Worm (Caenorhabditis elegans) whole organism, late embryonic: ENCODE measurements around the gene C34C6.10.

Source experiments
- C08G9.2 ChIP-seq: sonication (generic microtip); optimal IDR thresholded peaks from 2 replicates; lab custom pipeline; 2016; ENCODE audit warnings: mild to moderate bottlenecking, missing genetic modification characterization, moderate library complexity, missing compliant biosample characterization
- C38D4.7 ChIP-seq: fragments of 200-800 bp; sonication (Bioruptor generic); optimal IDR thresholded peaks from 2 replicates; lab custom pipeline; 2018; ENCODE audit warnings: mild to moderate bottlenecking, missing genetic modification characterization, moderate library complexity, missing compliant biosample characterization
- K02D7.2 ChIP-seq: sonication (generic microtip); optimal IDR thresholded peaks from 2 replicates; lab custom pipeline; 2017; ENCODE audit warnings: mild to moderate bottlenecking, missing genetic modification characterization, missing compliant biosample characterization
- ama-1 ChIP-seq: fragments of 150-350 bp; optimal IDR thresholded peaks from 2 replicates; lab custom pipeline; 2014
- ceh-14 ChIP-seq: sonication (generic microtip); optimal IDR thresholded peaks from 2 replicates; lab custom pipeline; 2016; ENCODE audit warnings: missing genotype, missing genetic modification characterization, missing compliant biosample characterization
- ceh-22 ChIP-seq: sonication (generic microtip); optimal IDR thresholded peaks from 2 replicates; lab custom pipeline; 2017; ENCODE audit warnings: missing biosample characterization, missing genetic modification characterization
- ceh-31 ChIP-seq: sonication (generic microtip); optimal IDR thresholded peaks from 2 replicates; lab custom pipeline; 2016; ENCODE audit warnings: missing genetic modification characterization, missing compliant biosample characterization
- ceh-34 ChIP-seq: sonication (generic microtip); optimal IDR thresholded peaks from 2 replicates; lab custom pipeline; 2016; ENCODE audit warnings: mild to moderate bottlenecking, missing genetic modification characterization, missing compliant biosample characterization
- ceh-45 ChIP-seq: fragments of 200-800 bp; sonication (Bioruptor generic); IDR thresholded peaks from 2 replicates; pipeline ENCODE4 v1.3.6; 2022; ENCODE audit warnings: missing genetic modification reagents, missing genetic modification characterization, missing compliant biosample characterization
- ceh-6 ChIP-seq: fragments of 200-800 bp; sonication (Bioruptor generic); optimal IDR thresholded peaks from 2 replicates; lab custom pipeline; 2018; ENCODE audit warnings: mild to moderate bottlenecking, missing genetic modification characterization, missing compliant biosample characterization
- ceh-9 ChIP-seq: sonication (generic microtip); optimal IDR thresholded peaks from 2 replicates; lab custom pipeline; 2016; ENCODE audit warnings: mild to moderate bottlenecking, missing genetic modification characterization, inconsistent platforms, missing compliant biosample characterization
- ets-4 ChIP-seq: sonication (generic microtip); optimal IDR thresholded peaks from 2 replicates; lab custom pipeline; 2016; ENCODE audit warnings: missing genetic modification characterization, missing compliant biosample characterization
- fax-1 ChIP-seq: sonication (generic microtip); optimal IDR thresholded peaks from 2 replicates; lab custom pipeline; 2016; ENCODE audit warnings: missing genotype, missing genetic modification characterization, missing compliant biosample characterization
- fkh-10 ChIP-seq: fragments of 150-350 bp; optimal IDR thresholded peaks from 2 replicates; lab custom pipeline; 2014; ENCODE audit warnings: missing biosample characterization, missing genetic modification reagents, missing genetic modification characterization
- madf-2 ChIP-seq: sonication (generic microtip); optimal IDR thresholded peaks from 2 replicates; lab custom pipeline; 2017; ENCODE audit warnings: missing genetic modification characterization, missing compliant biosample characterization
- mec-3 ChIP-seq: sonication (generic microtip); optimal IDR thresholded peaks from 2 replicates; lab custom pipeline; 2016; ENCODE audit warnings: borderline replicate concordance, missing genetic modification characterization, missing compliant biosample characterization
- npax-4 ChIP-seq: sonication (generic microtip); optimal IDR thresholded peaks from 2 replicates; lab custom pipeline; 2016; ENCODE audit warnings: missing genetic modification characterization, missing compliant biosample characterization
- odd-2 ChIP-seq: sonication (generic microtip); optimal IDR thresholded peaks from 2 replicates; lab custom pipeline; 2017; ENCODE audit warnings: antibody characterized with exemption, mild to moderate bottlenecking, missing genetic modification characterization, missing compliant biosample characterization
- pag-3 ChIP-seq: sonication (generic microtip); optimal IDR thresholded peaks from 2 replicates; lab custom pipeline; 2016; ENCODE audit warnings: missing compliant biosample characterization, missing genetic modification characterization, borderline replicate concordance
- pat-9 ChIP-seq: fragments of 200-800 bp; sonication (Bioruptor generic); optimal IDR thresholded peaks from 2 replicates; lab custom pipeline; 2018; ENCODE audit warnings: mild to moderate bottlenecking, missing genetic modification characterization, moderate library complexity, missing compliant biosample characterization
- pha-2 ChIP-seq: sonication (generic microtip); optimal IDR thresholded peaks from 2 replicates; lab custom pipeline; 2017; ENCODE audit warnings: mild to moderate bottlenecking, missing genetic modification characterization, missing compliant biosample characterization
- pha-4 ChIP-seq: fragments of 150-350 bp; optimal IDR thresholded peaks from 2 replicates; lab custom pipeline; 2018; ENCODE audit warnings: missing biosample characterization, missing genetic modification reagents, missing genetic modification characterization
- pqm-1 ChIP-seq: sonication (generic microtip); optimal IDR thresholded peaks from 2 replicates; lab custom pipeline; 2016; ENCODE audit warnings: missing genetic modification characterization, missing compliant biosample characterization
- pros-1 ChIP-seq: fragments of 150-350 bp; optimal IDR thresholded peaks from 2 replicates; lab custom pipeline; 2014; ENCODE audit warnings: missing biosample characterization, missing genetic modification reagents, missing genetic modification characterization
- sdc-2 ChIP-seq: sonication (generic microtip); optimal IDR thresholded peaks from 2 replicates; lab custom pipeline; 2016; ENCODE audit warnings: missing genotype, missing genetic modification characterization, missing compliant biosample characterization
- tbx-2 ChIP-seq: sonication (generic microtip); optimal IDR thresholded peaks from 2 replicates; lab custom pipeline; 2016; ENCODE audit warnings: missing genetic modification characterization, missing compliant biosample characterization
- tbx-7 ChIP-seq: sonication (generic microtip); optimal IDR thresholded peaks from 2 replicates; lab custom pipeline; 2016; ENCODE audit warnings: missing genotype, missing genetic modification characterization, missing compliant biosample characterization
- ttx-3 ChIP-seq: sonication (generic microtip); optimal IDR thresholded peaks from 2 replicates; lab custom pipeline; 2016; ENCODE audit warnings: missing genetic modification reagents, missing genetic modification characterization, missing compliant biosample characterization
- unc-42 ChIP-seq: sonication (generic microtip); optimal IDR thresholded peaks from 2 replicates; lab custom pipeline; 2016; ENCODE audit warnings: missing genotype, missing genetic modification characterization, missing compliant biosample characterization
- unc-55 ChIP-seq: sonication (generic microtip); optimal IDR thresholded peaks from 2 replicates; lab custom pipeline; 2017; ENCODE audit warnings: missing biosample characterization, missing genetic modification reagents, missing genetic modification characterization
- unc-86 ChIP-seq: sonication (generic microtip); optimal IDR thresholded peaks from 2 replicates; lab custom pipeline; 2016; ENCODE audit warnings: missing genetic modification characterization, missing compliant biosample characterization
- zip-5 ChIP-seq: sonication (generic microtip); optimal IDR thresholded peaks from 2 replicates; lab custom pipeline; 2016; ENCODE audit warnings: missing genetic modification characterization, missing compliant biosample characterization

The C34C6.10 gene

DNA sequence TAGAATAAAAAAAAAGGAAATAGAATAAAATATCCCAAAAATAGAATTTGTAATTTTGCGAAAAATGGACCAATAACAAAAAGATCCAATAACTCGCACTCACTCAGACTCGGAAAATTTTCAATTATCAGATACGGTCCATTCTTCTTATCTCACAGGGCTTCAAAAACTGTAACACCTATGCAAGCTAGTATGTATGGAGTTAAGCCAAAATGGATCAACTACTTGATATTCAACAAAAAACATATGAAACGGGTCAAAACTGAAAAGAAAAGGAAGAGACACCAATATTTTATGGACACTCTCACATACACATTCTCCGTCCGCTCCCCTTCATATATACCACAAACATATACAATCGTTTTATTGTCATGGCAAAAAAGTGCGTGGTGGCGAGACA lies 10.1 kb downstream of the C34C6.10 start, which contains the start of gene C34C6.9:
Gene C34C6.9, plus strand, starts transcription at position 301 of the 400 bp plus-strand sequence.
- TF ChIP-seq pqm-1 (tag; lab: Kevin White, UChicago) (no peak), madf-2 (tag; lab: Kevin White, UChicago) (no peak), C08G9.2 (tag; lab: Kevin White, UChicago) (no peak), pha-2 (tag; lab: Kevin White, UChicago) (no peak), ceh-31 (no peak), unc-55 (GFP tag; lab: Kevin White, UChicago) (no peak), C38D4.7 (GFP tag; lab: Kevin White, UChicago) (no peak), pha-4 (tag; lab: Kevin White, UChicago) (no peak), npax-4 (no peak), unc-86 (tag; lab: Kevin White, UChicago) (no peak), pag-3 (tag; lab: Kevin White, UChicago) (no peak), odd-2 (tag; lab: Kevin White, UChicago) (no peak), K02D7.2 (tag; lab: Kevin White, UChicago) (no peak), fkh-10 (GFP tag; lab: Kevin White, UChicago) (no peak), mec-3 (tag; lab: Kevin White, UChicago) (no peak), ceh-34 (no peak)

DNA sequence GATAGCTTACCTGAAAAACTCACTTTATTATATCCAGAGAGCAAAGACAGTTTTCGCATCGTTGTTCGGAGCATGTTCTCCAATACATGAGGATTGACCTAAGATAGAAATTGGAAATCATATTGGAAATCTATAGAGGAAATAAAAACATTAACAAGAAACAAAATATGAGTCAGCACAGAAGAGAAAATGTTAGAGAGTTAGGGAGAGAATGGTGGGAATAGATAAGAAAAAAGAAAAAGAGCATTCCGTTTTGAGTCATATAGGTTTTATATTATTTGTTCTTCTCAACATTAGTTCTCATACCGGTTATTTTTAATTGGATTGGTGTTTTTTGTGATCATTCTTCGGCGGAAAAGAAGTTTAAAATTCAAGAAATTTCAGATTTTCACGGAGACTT lies 10.9 kb downstream of the C34C6.10 start, which contains the start of gene hgap-2:
Gene hgap-2, minus strand, starts transcription at position 101 of the 400 bp plus-strand sequence.
- TF ChIP-seq ceh-34 (no peak), ama-1 (lab: Kevin White, UChicago) (no peak), sdc-2 (tag; lab: Kevin White, UChicago) (no peak), ets-4 (no peak), tbx-7 (no peak), unc-55 (GFP tag; lab: Kevin White, UChicago) (no peak), K02D7.2 (tag; lab: Kevin White, UChicago) (no peak), unc-42 (tag; lab: Kevin White, UChicago) (no peak)

ce11 chrII:8683933-8684332 lies 11.8 kb downstream of the C34C6.10 start:
- peak; percentile 7 for TF ChIP-seq ceh-14
- peak; percentile 37 for TF ChIP-seq unc-42 (tag; lab: Kevin White, UChicago)
- no peak for TF ChIP-seq pha-4 (tag; lab: Kevin White, UChicago)
- TF ChIP-seq ceh-34, result no peak
- TF ChIP-seq unc-86 (tag; lab: Kevin White, UChicago), result peak; percentile 8

DNA sequence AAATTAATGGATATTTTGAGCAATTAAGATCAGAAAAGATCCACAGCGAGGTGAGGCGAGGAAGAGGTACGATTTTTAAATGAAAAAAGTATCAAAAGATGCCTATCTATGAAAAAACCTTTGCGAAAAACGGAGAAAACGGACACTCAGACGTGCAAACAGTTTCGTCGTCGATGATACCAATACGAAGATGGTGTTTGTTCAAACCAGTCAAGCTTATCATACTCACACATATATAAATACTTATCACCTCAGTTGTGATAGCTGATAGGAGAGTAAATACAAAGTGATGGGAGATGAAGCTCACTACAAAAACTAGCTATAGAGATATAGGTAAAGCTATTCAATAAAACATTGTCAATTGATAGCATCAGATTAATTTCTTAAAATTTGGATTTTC lies 15.9 kb downstream of the C34C6.10 start:
- TF ChIP-seq pros-1 (tag; lab: Kevin White, UChicago) (no peak), ceh-9 (no peak), pha-4 (tag; lab: Kevin White, UChicago) (no peak), ttx-3 (tag; lab: Kevin White, UChicago) (no peak), pat-9 (tag; lab: Kevin White, UChicago) (no peak), fkh-10 (GFP tag; lab: Kevin White, UChicago) (no peak), tbx-2 (tag; lab: Kevin White, UChicago) (no peak), zip-5 (tag; lab: Kevin White, UChicago) (no peak), ets-4 (no peak), ceh-45 (GFP tag; lab: Robert Waterston, UW) (no peak), pqm-1 (tag; lab: Kevin White, UChicago) (no peak)

- TF ChIP-seq ceh-22 (tag; lab: Kevin White, UChicago) (no peak), pqm-1 (tag; lab: Kevin White, UChicago) (no peak), tbx-2 (tag; lab: Kevin White, UChicago) (no peak), ets-4 (no peak), ceh-6 (no peak), fax-1 (tag; lab: Kevin White, UChicago) (no peak), unc-86 (tag; lab: Kevin White, UChicago) (no peak), tbx-7 (no peak), pha-2 (tag; lab: Kevin White, UChicago) (no peak)
- TF ChIP-seq, all 69 proteins: peak for 0
Observed at ce11 chrII:8675369-8675768, 20.3 kb downstream of the C34C6.10 start.
